Fruit fly (Drosophila melanogaster) whole organism, embryonic: ENCODE results near the gene CG46456.
A peak's percentile ranks its signal among the peaks of the same experiment; 100 is the strongest.

ENCODE experiments used
- B-H2 ChIP-seq: fragments of 200-800 bp; sonication (Bioruptor generic); optimal IDR thresholded peaks from 2 replicates; lab custom pipeline; 2018; ENCODE audit warnings: missing biosample characterization, mild to moderate bottlenecking, missing genetic modification characterization
- CG10147 ChIP-seq: fragments of 200-800 bp; sonication (Bioruptor generic); optimal IDR thresholded peaks from 2 replicates; lab custom pipeline; 2019; ENCODE audit warnings: missing biosample characterization, mild to moderate bottlenecking, missing genetic modification characterization, moderate library complexity
- CG10431 ChIP-seq: fragments of 200-800 bp; sonication (Bioruptor generic); optimal IDR thresholded peaks from 3 replicates; lab custom pipeline; 2018; ENCODE audit warnings: missing biosample characterization, mild to moderate bottlenecking, missing genetic modification characterization
- CG10654 ChIP-seq: fragments of 200-800 bp; sonication (Bioruptor generic); optimal IDR thresholded peaks from 2 replicates; lab custom pipeline; 2016; ENCODE audit warnings: missing biosample characterization, missing genetic modification characterization
- CG11504 ChIP-seq: fragments of 200-800 bp; sonication (Bioruptor generic); optimal IDR thresholded peaks from 3 replicates; lab custom pipeline; 2019; ENCODE audit warnings: missing biosample characterization, mild to moderate bottlenecking, missing genetic modification characterization, moderate library complexity
- CG12659 ChIP-seq: fragments of 200-800 bp; sonication (Bioruptor generic); optimal IDR thresholded peaks from 3 replicates; lab custom pipeline; 2017; ENCODE audit warnings: mild to moderate bottlenecking, missing biosample characterization, missing genetic modification reagents, missing genetic modification characterization
- CG17328 ChIP-seq: fragments of 200-800 bp; sonication (Bioruptor generic); IDR thresholded peaks from 2 replicates; pipeline ENCODE4 v1.3.6; 2022; ENCODE audit warnings: missing biosample characterization, missing genetic modification characterization
- CG17385 ChIP-seq: fragments of 200-800 bp; sonication (Bioruptor generic); optimal IDR thresholded peaks from 3 replicates; lab custom pipeline; 2018; ENCODE audit warnings: missing biosample characterization, mild to moderate bottlenecking, missing genetic modification characterization
- CG18619 ChIP-seq: fragments of 200-800 bp; sonication (Bioruptor generic); optimal IDR thresholded peaks from 3 replicates; lab custom pipeline; 2017; ENCODE audit warnings: missing biosample characterization, mild to moderate bottlenecking, missing genetic modification characterization
- CG2129 ChIP-seq: fragments of 200-800 bp; sonication (Bioruptor generic); IDR thresholded peaks from 2 replicates; pipeline ENCODE4 v1.3.6; 2022; ENCODE audit warnings: missing biosample characterization, missing genetic modification characterization; ENCODE audit not compliant: partially characterized antibody
- CG30403 ChIP-seq: fragments of 200-800 bp; sonication (Bioruptor generic); optimal IDR thresholded peaks from 3 replicates; lab custom pipeline; 2016; ENCODE audit warnings: missing biosample characterization, missing genetic modification characterization
- CG30431 ChIP-seq: fragments of 200-800 bp; sonication (Bioruptor generic); optimal IDR thresholded peaks from 2 replicates; lab custom pipeline; 2017; ENCODE audit warnings: missing biosample characterization, missing genetic modification characterization
- CG31388 ChIP-seq: fragments of 200-800 bp; sonication (Bioruptor generic); optimal IDR thresholded peaks from 2 replicates; lab custom pipeline; 2016; ENCODE audit warnings: missing biosample characterization, missing genetic modification characterization
- CG3163 ChIP-seq: fragments of 200-800 bp; sonication (Bioruptor generic); optimal IDR thresholded peaks from 3 replicates; lab custom pipeline; 2016; ENCODE audit warnings: missing biosample characterization, missing genetic modification characterization
- CG32767 ChIP-seq: fragments of 200-800 bp; sonication (Bioruptor generic); IDR thresholded peaks from 2 replicates; pipeline ENCODE4 v1.3.6; 2022; ENCODE audit warnings: missing biosample characterization, missing genetic modification characterization
- CG42726 ChIP-seq: fragments of 200-800 bp; sonication (Bioruptor generic); IDR thresholded peaks from 2 replicates; pipeline ENCODE4 v1.3.6; 2022; ENCODE audit warnings: missing biosample characterization, missing genetic modification characterization; ENCODE audit not compliant: partially characterized antibody
- CG4282 ChIP-seq: fragments of 200-800 bp; sonication (Bioruptor generic); optimal IDR thresholded peaks from 2 replicates; lab custom pipeline; 2016; ENCODE audit warnings: missing biosample characterization, missing genetic modification characterization
- CG4707 ChIP-seq: fragments of 200-800 bp; sonication (Bioruptor generic); optimal IDR thresholded peaks from 2 replicates; lab custom pipeline; 2018; ENCODE audit warnings: missing biosample characterization, mild to moderate bottlenecking, missing genetic modification characterization, moderate library complexity
- CG6689 ChIP-seq: fragments of 200-800 bp; sonication (Bioruptor generic); IDR thresholded peaks from 2 replicates; pipeline ENCODE4 v1.3.6; 2022; ENCODE audit warnings: missing biosample characterization, missing genetic modification characterization
- CG8290 ChIP-seq, 3 experiments: fragments of 200-800 bp; sonication (Bioruptor generic); optimal IDR thresholded peaks; 2 replicates each; lab custom pipeline; 2016 to 2019; ENCODE audit warnings: missing biosample characterization in 3 of 3, missing genetic modification characterization in 3 of 3, mild to moderate bottlenecking in 2 of 3, moderate library complexity in 1 of 3
- CHES-1-like ChIP-seq: fragments of 200-800 bp; sonication (Bioruptor generic); optimal IDR thresholded peaks from 2 replicates; lab custom pipeline; 2016; ENCODE audit warnings: missing biosample characterization, missing genetic modification characterization
- Dref ChIP-seq: fragments of 200-800 bp; sonication (Bioruptor generic); IDR thresholded peaks from 2 replicates; pipeline ENCODE4 v1.3.6; 2022; ENCODE audit warnings: missing biosample characterization, missing genetic modification characterization
- Hr51 ChIP-seq, 2 experiments: fragments of 200-800 bp; sonication (Bioruptor generic); optimal IDR thresholded peaks; 2 replicates in 1 of 2; 3 replicates in 1 of 2; lab custom pipeline; 2016 to 2018; ENCODE audit warnings: missing biosample characterization in 2 of 2, missing genetic modification characterization in 2 of 2, mild to moderate bottlenecking in 1 of 2, moderate library complexity in 1 of 2
- Lhr ChIP-seq: fragments of 200-800 bp; sonication (Bioruptor generic); optimal IDR thresholded peaks from 3 replicates; lab custom pipeline; 2017; ENCODE audit warnings: mild to moderate bottlenecking, missing biosample characterization, missing genetic modification reagents, missing genetic modification characterization
- Mes4 ChIP-seq: fragments of 200-800 bp; sonication (Bioruptor generic); optimal IDR thresholded peaks from 2 replicates; lab custom pipeline; 2016; ENCODE audit warnings: missing biosample characterization, missing genetic modification characterization
- NC2β ChIP-seq: fragments of 200-800 bp; sonication (Bioruptor generic); optimal IDR thresholded peaks from 2 replicates; lab custom pipeline; 2016; ENCODE audit warnings: missing biosample characterization, missing genetic modification characterization
- Sry-δ ChIP-seq: fragments of 200-800 bp; sonication (Bioruptor generic); optimal IDR thresholded peaks from 2 replicates; lab custom pipeline; 2016; ENCODE audit warnings: missing biosample characterization, missing genetic modification characterization
- bab2 ChIP-seq: fragments of 200-800 bp; sonication (Bioruptor generic); optimal IDR thresholded peaks from 2 replicates; lab custom pipeline; 2016; ENCODE audit warnings: missing biosample characterization, missing genetic modification characterization
- btn ChIP-seq: fragments of 200-800 bp; sonication (Bioruptor generic); optimal IDR thresholded peaks from 2 replicates; lab custom pipeline; 2016; ENCODE audit warnings: missing biosample characterization, missing genetic modification characterization
- cato ChIP-seq: fragments of 200-800 bp; sonication (Bioruptor generic); optimal IDR thresholded peaks from 2 replicates; lab custom pipeline; 2016; ENCODE audit warnings: missing biosample characterization, missing genetic modification characterization, borderline replicate concordance
- danr ChIP-seq: fragments of 200-800 bp; sonication (Bioruptor generic); IDR thresholded peaks from 2 replicates; pipeline ENCODE4 v1.3.6; 2022; ENCODE audit warnings: missing biosample characterization, missing genetic modification characterization
- fu2 ChIP-seq: fragments of 200-800 bp; sonication (Bioruptor generic); optimal IDR thresholded peaks from 2 replicates; lab custom pipeline; 2016; ENCODE audit warnings: missing biosample characterization, missing genetic modification characterization
- gce ChIP-seq: fragments of 200-800 bp; sonication (Bioruptor generic); IDR thresholded peaks from 3 replicates; pipeline ENCODE4 v1.3.6; 2022; ENCODE audit warnings: missing biosample characterization, missing genetic modification characterization
- gcm ChIP-seq: fragments of 200-800 bp; sonication (Bioruptor generic); optimal IDR thresholded peaks from 2 replicates; lab custom pipeline; 2019; ENCODE audit warnings: missing biosample characterization, mild to moderate bottlenecking, missing genetic modification characterization, moderate library complexity
- pum ChIP-seq: fragments of 200-800 bp; sonication (Bioruptor generic); optimal IDR thresholded peaks from 2 replicates; lab custom pipeline; 2016; ENCODE audit warnings: missing biosample characterization, missing genetic modification characterization
- sd ChIP-seq: fragments of 200-800 bp; sonication (Bioruptor generic); optimal IDR thresholded peaks from 3 replicates; lab custom pipeline; 2018; ENCODE audit warnings: missing biosample characterization, mild to moderate bottlenecking, missing genetic modification characterization, moderate library complexity
- slbo ChIP-seq: fragments of 200-800 bp; sonication (Bioruptor generic); IDR thresholded peaks from 2 replicates; pipeline ENCODE4 v1.3.6; 2022; ENCODE audit warnings: missing biosample characterization, missing genetic modification characterization
- sr ChIP-seq: fragments of 200-800 bp; sonication (Bioruptor generic); IDR thresholded peaks from 3 replicates; pipeline ENCODE4 v1.3.6; 2022; ENCODE audit warnings: missing biosample characterization, missing genetic modification characterization
- tgo ChIP-seq: fragments of 200-800 bp; sonication (Bioruptor generic); IDR thresholded peaks from 3 replicates; pipeline ENCODE4 v1.3.6; 2022; ENCODE audit warnings: missing biosample characterization, missing genetic modification characterization
- vnd ChIP-seq: fragments of 200-800 bp; sonication (Bioruptor generic); IDR thresholded peaks from 3 replicates; pipeline ENCODE4 v1.3.6; 2022; ENCODE audit warnings: missing biosample characterization, missing genetic modification characterization; ENCODE audit not compliant: partially characterized antibody
- wor ChIP-seq: fragments of 200-800 bp; sonication (Bioruptor generic); IDR thresholded peaks from 2 replicates; pipeline ENCODE4 v1.3.6; 2022; ENCODE audit warnings: missing biosample characterization, missing genetic modification characterization
- zen ChIP-seq: fragments of 200-800 bp; sonication (Bioruptor generic); optimal IDR thresholded peaks from 3 replicates; lab custom pipeline; 2018; ENCODE audit warnings: missing biosample characterization, mild to moderate bottlenecking, missing genetic modification characterization, moderate library complexity
- zen2 ChIP-seq: fragments of 200-800 bp; sonication (Bioruptor generic); IDR thresholded peaks from 3 replicates; pipeline ENCODE4 v1.3.6; 2022; ENCODE audit warnings: missing biosample characterization, missing genetic modification characterization; ENCODE audit not compliant: partially characterized antibody
- zf30C ChIP-seq: fragments of 200-800 bp; sonication (Bioruptor generic); optimal IDR thresholded peaks from 3 replicates; lab custom pipeline; 2018; ENCODE audit warnings: missing biosample characterization, mild to moderate bottlenecking, missing genetic modification characterization
- zfh2 ChIP-seq: fragments of 200-800 bp; sonication (Bioruptor generic); optimal IDR thresholded peaks from 2 replicates; lab custom pipeline; 2016; ENCODE audit warnings: missing biosample characterization, missing genetic modification characterization

CG46456 gene

DNA sequence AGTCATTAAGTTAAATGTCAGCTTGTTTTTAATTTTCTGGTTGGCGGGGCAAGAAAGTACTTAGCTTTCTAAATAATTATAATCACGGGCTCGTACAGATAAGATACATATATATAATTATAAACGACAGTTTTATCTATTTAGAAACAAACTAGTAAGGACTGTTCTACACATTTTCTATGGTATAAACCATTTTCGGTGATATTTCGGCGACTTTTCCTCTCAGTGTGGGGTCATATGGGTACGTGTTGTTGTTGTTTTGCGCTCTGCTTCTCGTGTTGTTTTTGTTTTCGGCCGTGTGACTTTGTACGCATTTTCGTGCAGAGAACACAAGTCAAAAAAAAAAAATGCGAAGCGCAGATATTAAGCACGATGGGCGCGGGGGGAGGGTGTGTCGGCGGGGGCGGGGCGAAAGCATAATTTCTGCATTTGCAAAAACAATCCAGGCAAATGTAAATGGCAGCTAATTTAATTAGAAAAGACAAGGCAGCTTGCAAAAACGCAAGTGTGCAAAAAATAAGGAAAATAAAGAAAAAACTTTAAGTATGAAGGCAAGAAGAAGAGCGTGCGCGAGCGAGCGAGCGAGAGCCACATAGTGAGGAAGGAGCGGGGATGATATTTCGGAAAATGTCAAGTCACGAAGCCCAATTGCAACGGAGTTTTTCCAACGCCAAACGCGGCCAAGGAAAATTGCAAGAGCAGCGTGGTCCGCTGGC is 10.2 kb upstream of the CG46456 start (continued):
- no peak for TF ChIP-seq sr (GFP tag; lab: Robert Waterston, UW)
- no peak for TF ChIP-seq tgo (GFP tag; lab: Robert Waterston, UW)

DNA sequence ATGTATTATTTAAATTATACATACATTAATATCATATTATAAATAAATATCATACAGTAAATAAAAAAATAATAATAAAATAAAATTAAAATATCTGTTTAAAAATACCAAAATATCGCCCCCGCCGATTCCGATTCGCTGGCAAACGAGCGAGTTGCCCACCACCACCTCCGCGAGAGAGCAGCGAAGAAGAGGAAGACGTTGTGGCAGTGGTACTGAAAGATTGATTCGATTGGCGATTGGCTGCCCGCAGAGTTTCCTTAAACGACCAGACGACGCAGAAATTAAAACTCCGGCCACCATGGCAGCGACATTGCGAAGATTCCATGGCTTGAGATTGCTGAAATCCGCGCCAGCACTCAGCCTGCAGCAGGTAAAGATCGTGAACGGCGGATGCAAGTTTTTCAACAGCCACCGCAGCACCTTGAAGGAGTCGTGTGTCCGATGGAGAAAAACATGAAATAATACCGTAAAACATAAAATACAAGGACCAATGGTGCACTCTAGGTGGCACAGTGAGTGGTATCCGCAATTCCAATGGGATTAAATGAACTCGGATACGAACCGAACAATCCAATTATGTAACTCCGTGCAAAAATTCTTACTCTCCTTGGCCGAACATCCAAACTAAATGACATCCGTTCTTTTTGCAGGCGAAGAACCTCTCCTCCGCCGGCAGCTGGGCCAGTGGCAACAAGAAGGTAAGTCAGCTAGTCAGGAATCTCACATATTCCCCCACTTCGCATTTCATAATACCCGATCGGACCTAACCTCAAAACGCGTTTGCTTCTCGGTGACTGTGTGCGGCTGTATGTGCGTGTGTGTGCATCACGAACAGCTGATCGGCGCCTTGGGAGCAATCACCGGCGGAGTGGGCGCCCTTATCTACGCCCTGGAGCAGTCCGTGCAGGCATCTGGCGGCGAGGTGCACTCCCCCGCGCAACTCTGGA is 5.2 kb upstream of the CG46456 start, which contains the start of gene Cyt-c1:
Cyt-c1 (plus strand) TSS at position 173 of the 950 bp plus-strand sequence.
- TF ChIP-seq CG2129 (GFP tag; lab: Robert Waterston, UW) (peak; percentile 49; the same call in 1 of the 2 replicates), gcm (GFP tag; lab: Kevin White, UChicago) (no peak), CG6689 (no peak), CHES-1-like (no peak), vnd (GFP tag; lab: Robert Waterston, UW) (peak; percentile 46; the same call in 1 of the 3 replicates), CG3163 (GFP tag; lab: Kevin White, UChicago) (no peak), bab2 (GFP tag; lab: Kevin White, UChicago) (no peak), cato (no peak), NC2β (GFP tag; lab: Kevin White, UChicago) (no peak), CG18619 (GFP tag; lab: Kevin White, UChicago) (no peak), zen2 (GFP tag; lab: Robert Waterston, UW) (no peak), btn (no peak), CG42726 (GFP tag; lab: Robert Waterston, UW) (no peak), slbo (peak; percentile 54), CG4282 (GFP tag; lab: Kevin White, UChicago) (no peak), B-H2 (no peak), CG12659 (no peak), Sry-δ (GFP tag; lab: Kevin White, UChicago) (peak; percentile 64), sd (tag; lab: Kevin White, UChicago) (no peak), CG17385 (peak; percentile 95), Lhr (no peak), zen (tag; lab: Kevin White, UChicago) (no peak), CG10147 (no peak), gce (no peak), CG30403 (GFP tag; lab: Kevin White, UChicago) (peak; percentile 12), danr (GFP tag; lab: Robert Waterston, UW) (no peak), CG17328 (GFP tag; lab: Robert Waterston, UW) (no peak), Hr51 (GFP tag; optimal IDR thresholded peaks at IDR 0.05; lab: Kevin White, UChicago) (no peak), CG10431 (peak; percentile 0), zfh2 (GFP tag; lab: Kevin White, UChicago) (no peak), CG11504 (no peak), pum (GFP tag; lab: Kevin White, UChicago) (no peak), CG10654 (no peak), CG4707 (GFP tag; lab: Kevin White, UChicago) (no peak), CG32767 (GFP tag; lab: Robert Waterston, UW) (no peak), CG8290 (GFP tag; optimal IDR thresholded peaks at IDR 0.05; lab: Kevin White, UChicago) (no peak), CG8290 (tag; optimal IDR thresholded peaks at IDR 0.05; lab: Kevin White, UChicago) (no peak), CG30431 (GFP tag; lab: Kevin White, UChicago) (no peak), Dref (GFP tag; lab: Robert Waterston, UW) (peak; percentile 53), wor (GFP tag; lab: Robert Waterston, UW) (no peak), fu2 (GFP tag; lab: Kevin White, UChicago) (no peak), zf30C (GFP tag; lab: Kevin White, UChicago) (no peak), CG31388 (GFP tag; lab: Kevin White, UChicago) (no peak), Mes4 (GFP tag; lab: Kevin White, UChicago) (no peak)
